Fruit fly (Drosophila melanogaster) whole organism: ENCODE measurements around the gene CG3817.

ENCODE experiments used
- CG8478 ChIP-seq: fragments of >200 bp; optimal IDR thresholded peaks from 2 replicates; lab custom pipeline; 2018; ENCODE audit warnings: inconsistent platforms
- Dll ChIP-seq: fragments of >200 bp; optimal IDR thresholded peaks from 2 replicates; lab custom pipeline; 2017
- pan ChIP-seq: fragments of >200 bp; optimal IDR thresholded peaks from 2 replicates; lab custom pipeline; 2017
- usp ChIP-seq: fragments of >200 bp; optimal IDR thresholded peaks from 2 replicates; lab custom pipeline; 2017; ENCODE audit warnings: missing biosample characterization, missing genetic modification characterization, mixed read lengths

DNA sequence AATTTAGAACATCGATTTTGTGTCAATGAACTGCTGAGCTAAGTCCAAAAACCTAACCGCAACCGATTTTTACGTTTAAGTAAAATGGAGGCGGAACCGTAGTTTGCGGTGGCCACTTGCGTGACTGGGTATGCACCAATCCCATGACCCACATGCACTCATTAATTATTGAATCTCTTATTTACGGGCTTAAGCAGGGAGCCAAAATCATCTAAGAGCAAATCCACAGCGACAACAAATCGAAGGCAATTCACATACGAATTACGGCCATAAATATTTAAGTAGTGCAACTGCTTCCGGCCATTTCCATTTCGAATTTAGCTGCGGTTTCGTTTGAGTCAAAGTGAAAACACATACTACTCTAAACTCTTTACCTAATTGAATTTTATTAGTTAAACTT is 33.7 kb upstream of the CG3817 start:
- TF ChIP-seq usp (GFP tag; lab: Kevin White, UChicago) = no peak
- TF ChIP-seq pan (lab: Kevin White, UChicago) = no peak
- TF ChIP-seq CG8478 (lab: Kevin White, UChicago) = no peak
- TF ChIP-seq Dll (lab: Kevin White, UChicago) = no peak
